Fruit fly (Drosophila melanogaster) whole organism, embryonic: Measurements from ENCODE around the gene Rab39.

Experiments used
- Atf-2 ChIP-seq: fragments of 200-800 bp; sonication (Bioruptor generic); optimal IDR thresholded peaks from 2 replicates; lab custom pipeline; 2016; ENCODE audit warnings: missing biosample characterization, missing genetic modification characterization
- B-H2 ChIP-seq: fragments of 200-800 bp; sonication (Bioruptor generic); optimal IDR thresholded peaks from 2 replicates; lab custom pipeline; 2018; ENCODE audit warnings: missing biosample characterization, mild to moderate bottlenecking, missing genetic modification characterization
- Bdp1 ChIP-seq: fragments of 200-800 bp; sonication (Bioruptor generic); optimal IDR thresholded peaks from 3 replicates; lab custom pipeline; 2016; ENCODE audit warnings: missing biosample characterization, missing genetic modification characterization
- CG14710 ChIP-seq: fragments of 200-800 bp; sonication (Bioruptor generic); optimal IDR thresholded peaks from 3 replicates; lab custom pipeline; 2019; ENCODE audit warnings: missing biosample characterization, mild to moderate bottlenecking, missing genetic modification characterization, moderate library complexity
- CG16813 ChIP-seq: fragments of 200-800 bp; sonication (Bioruptor generic); IDR thresholded peaks from 3 replicates; pipeline ENCODE4 v1.3.6; 2022; ENCODE audit warnings: missing biosample characterization, missing genetic modification characterization; ENCODE audit not compliant: partially characterized antibody
- CG17361 ChIP-seq: fragments of 200-800 bp; sonication (Bioruptor generic); IDR thresholded peaks from 3 replicates; pipeline ENCODE4 v1.3.6; 2022; ENCODE audit warnings: missing biosample characterization, missing genetic modification characterization
- CG2889 ChIP-seq: fragments of 200-800 bp; sonication (Bioruptor generic); IDR thresholded peaks from 3 replicates; pipeline ENCODE4 v1.3.6; 2022; ENCODE audit warnings: missing biosample characterization, missing genetic modification characterization
- CG32767 ChIP-seq: fragments of 200-800 bp; sonication (Bioruptor generic); IDR thresholded peaks from 2 replicates; pipeline ENCODE4 v1.3.6; 2022; ENCODE audit warnings: missing biosample characterization, missing genetic modification characterization
- CG4360 ChIP-seq: fragments of 200-800 bp; sonication (Bioruptor generic); IDR thresholded peaks from 2 replicates; pipeline ENCODE4 v1.3.6; 2022; ENCODE audit warnings: missing biosample characterization, missing genetic modification characterization
- CG6175 ChIP-seq: fragments of 200-800 bp; sonication (Bioruptor generic); IDR thresholded peaks from 3 replicates; pipeline ENCODE4 v1.3.6; 2022; ENCODE audit warnings: missing biosample characterization, missing genetic modification characterization
- CG6683 ChIP-seq: fragments of 200-800 bp; sonication (Bioruptor generic); optimal IDR thresholded peaks from 2 replicates; lab custom pipeline; 2017; ENCODE audit warnings: missing biosample characterization, mild to moderate bottlenecking, missing genetic modification characterization, missing genetic modification reagents
- CG7271 ChIP-seq: fragments of 200-800 bp; sonication (Bioruptor generic); optimal IDR thresholded peaks from 2 replicates; lab custom pipeline; 2018; ENCODE audit warnings: missing biosample characterization, mild to moderate bottlenecking, missing genetic modification characterization, moderate library complexity
- CTCF ChIP-seq: fragments of 200-800 bp; sonication (Bioruptor generic); optimal IDR thresholded peaks from 2 replicates; lab custom pipeline; 2017; ENCODE audit warnings: missing biosample characterization, mild to moderate bottlenecking, missing genetic modification characterization, moderate library complexity
- CrebB ChIP-seq: fragments of 200-800 bp; sonication (Bioruptor generic); optimal IDR thresholded peaks from 3 replicates; lab custom pipeline; 2018; ENCODE audit warnings: missing biosample characterization, mild to moderate bottlenecking, missing genetic modification characterization
- D19B ChIP-seq: fragments of 200-800 bp; sonication (Bioruptor generic); optimal IDR thresholded peaks from 2 replicates; lab custom pipeline; 2017; ENCODE audit warnings: missing biosample characterization, mild to moderate bottlenecking, missing genetic modification characterization
- Dip3 ChIP-seq: fragments of 200-800 bp; sonication (Bioruptor generic); optimal IDR thresholded peaks from 3 replicates; lab custom pipeline; 2016; ENCODE audit warnings: missing biosample characterization, missing genetic modification characterization
- HLH54F ChIP-seq: fragments of 200-800 bp; sonication (Bioruptor generic); optimal IDR thresholded peaks from 3 replicates; lab custom pipeline; 2016; ENCODE audit warnings: missing biosample characterization, missing genetic modification characterization
- Hmr ChIP-seq: fragments of 200-800 bp; sonication (Bioruptor generic); optimal IDR thresholded peaks from 3 replicates; lab custom pipeline; 2017; ENCODE audit warnings: mild to moderate bottlenecking, missing biosample characterization, missing genetic modification reagents, missing genetic modification characterization
- Hr51 ChIP-seq, 2 experiments: fragments of 200-800 bp; sonication (Bioruptor generic); optimal IDR thresholded peaks; 2 replicates in 1 of 2; 3 replicates in 1 of 2; lab custom pipeline; 2016 to 2018; ENCODE audit warnings: missing biosample characterization in 2 of 2, missing genetic modification characterization in 2 of 2, mild to moderate bottlenecking in 1 of 2, moderate library complexity in 1 of 2
- Myb ChIP-seq: fragments of 200-800 bp; sonication (Bioruptor generic); optimal IDR thresholded peaks from 2 replicates; lab custom pipeline; 2016; ENCODE audit warnings: missing biosample characterization, missing genetic modification characterization
- NFAT ChIP-seq: fragments of 200-800 bp; sonication (Bioruptor generic); IDR thresholded peaks from 2 replicates; pipeline ENCODE4 v1.3.6; 2022; ENCODE audit warnings: missing biosample characterization, missing genetic modification characterization
- Oli ChIP-seq: fragments of 200-800 bp; sonication (Bioruptor generic); optimal IDR thresholded peaks from 2 replicates; lab custom pipeline; 2018; ENCODE audit warnings: missing biosample characterization, mild to moderate bottlenecking, missing genetic modification characterization, moderate library complexity
- Pdp1 ChIP-seq, 2 experiments: fragments of 200-800 bp; sonication (Bioruptor generic); optimal IDR thresholded peaks; 3 replicates each; lab custom pipeline; 2016; ENCODE audit warnings: missing biosample characterization in 2 of 2, missing genetic modification characterization in 2 of 2, mild to moderate bottlenecking in 1 of 2, moderate library complexity in 1 of 2
- Stat92E ChIP-seq, 3 experiments: fragments of >200 bp in 2 of 3; fragments of 200-800 bp in 1 of 3; sonication (Bioruptor generic) in 1 of 3; optimal IDR thresholded peaks; 2 replicates each; lab custom pipeline; 2017 to 2019; ENCODE audit warnings: missing biosample characterization in 3 of 3, missing genetic modification characterization in 3 of 3, mild to moderate bottlenecking in 1 of 3, moderate library complexity in 1 of 3
- ase ChIP-seq: fragments of 200-800 bp; sonication (Bioruptor generic); IDR thresholded peaks from 3 replicates; pipeline ENCODE4 v1.3.6; 2022; ENCODE audit warnings: missing biosample characterization, missing genetic modification characterization
- bcd ChIP-seq: fragments of 200-800 bp; sonication (Bioruptor generic); optimal IDR thresholded peaks from 2 replicates; lab custom pipeline; 2017; ENCODE audit warnings: missing biosample characterization, mild to moderate bottlenecking, missing genetic modification characterization
- cg ChIP-seq: fragments of 200-800 bp; sonication (Bioruptor generic); optimal IDR thresholded peaks from 3 replicates; lab custom pipeline; 2019; ENCODE audit warnings: missing biosample characterization, mild to moderate bottlenecking, missing genetic modification characterization, moderate library complexity
- crp ChIP-seq, 2 experiments: fragments of 200-800 bp; sonication (Bioruptor generic); optimal IDR thresholded peaks; 2 replicates in 1 of 2; 3 replicates in 1 of 2; lab custom pipeline; 2017; ENCODE audit warnings: missing biosample characterization in 2 of 2, missing genetic modification characterization in 2 of 2, mild to moderate bottlenecking in 1 of 2, moderate library complexity in 1 of 2
- fd96Cb ChIP-seq: fragments of 200-800 bp; sonication (Bioruptor generic); optimal IDR thresholded peaks from 2 replicates; lab custom pipeline; 2018; ENCODE audit warnings: missing biosample characterization, mild to moderate bottlenecking, missing genetic modification characterization, moderate library complexity
- fru ChIP-seq: fragments of >200 bp; optimal IDR thresholded peaks from 2 replicates; lab custom pipeline; 2017
- hkb ChIP-seq, 2 experiments: fragments of 200-800 bp in 1 of 2; fragments of >200 bp in 1 of 2; sonication (Bioruptor generic) in 1 of 2; IDR thresholded peaks in 1 of 2; optimal IDR thresholded peaks in 1 of 2; 2 replicates each; pipeline versions ENCODE4 v1.3.6 to Lab custom; 2017 to 2022; ENCODE audit warnings: missing biosample characterization in 1 of 2, missing genetic modification characterization in 1 of 2
- kni ChIP-seq: fragments of 200-800 bp; sonication (Bioruptor generic); optimal IDR thresholded peaks from 3 replicates; lab custom pipeline; 2017; ENCODE audit warnings: mild to moderate bottlenecking, missing biosample characterization, missing genetic modification reagents, missing genetic modification characterization
- knrl ChIP-seq: fragments of 200-800 bp; sonication (Bioruptor generic); IDR thresholded peaks from 3 replicates; pipeline ENCODE4 v1.3.6; 2022; ENCODE audit warnings: missing biosample characterization, missing genetic modification characterization; ENCODE audit not compliant: partially characterized antibody
- lab ChIP-seq: fragments of 200-800 bp; sonication (Bioruptor generic); optimal IDR thresholded peaks from 3 replicates; lab custom pipeline; 2017; ENCODE audit warnings: missing biosample characterization, missing genetic modification characterization, mild to moderate bottlenecking, moderate library complexity, missing genetic modification reagents
- maf-S ChIP-seq: fragments of 200-800 bp; sonication (Bioruptor generic); optimal IDR thresholded peaks from 2 replicates; lab custom pipeline; 2016; ENCODE audit warnings: missing biosample characterization, missing genetic modification characterization
- mld ChIP-seq: fragments of 200-800 bp; sonication (Bioruptor generic); IDR thresholded peaks from 3 replicates; pipeline ENCODE4 v1.3.6; 2022; ENCODE audit warnings: missing biosample characterization, missing genetic modification characterization; ENCODE audit not compliant: partially characterized antibody
- nerfin-1 ChIP-seq: fragments of 200-800 bp; sonication (Bioruptor generic); optimal IDR thresholded peaks from 3 replicates; lab custom pipeline; 2019; ENCODE audit warnings: missing biosample characterization, mild to moderate bottlenecking, missing genetic modification characterization, moderate library complexity
- nmo ChIP-seq: fragments of 200-800 bp; sonication (Bioruptor generic); optimal IDR thresholded peaks from 2 replicates; lab custom pipeline; 2018; ENCODE audit warnings: missing biosample characterization, mild to moderate bottlenecking, missing genetic modification characterization, moderate library complexity
- otp ChIP-seq: fragments of 200-800 bp; sonication (Bioruptor generic); IDR thresholded peaks from 3 replicates; pipeline ENCODE4, ENCODE4 v1.3.6; 2022; ENCODE audit warnings: missing biosample characterization, missing genetic modification characterization
- pum ChIP-seq: fragments of 200-800 bp; sonication (Bioruptor generic); optimal IDR thresholded peaks from 2 replicates; lab custom pipeline; 2016; ENCODE audit warnings: missing biosample characterization, missing genetic modification characterization
- sima ChIP-seq: fragments of 200-800 bp; sonication (Bioruptor generic); optimal IDR thresholded peaks from 2 replicates; lab custom pipeline; 2016; ENCODE audit warnings: missing biosample characterization, missing genetic modification characterization
- slou ChIP-seq: fragments of 200-800 bp; sonication (Bioruptor generic); optimal IDR thresholded peaks from 3 replicates; lab custom pipeline; 2016; ENCODE audit warnings: missing biosample characterization, missing genetic modification characterization
- tio ChIP-seq: fragments of 200-800 bp; sonication (Bioruptor generic); optimal IDR thresholded peaks from 2 replicates; lab custom pipeline; 2017; ENCODE audit warnings: missing biosample characterization, missing genetic modification characterization, inconsistent platforms
- unc-4 ChIP-seq: fragments of 200-800 bp; sonication (Bioruptor generic); IDR thresholded peaks from 2 replicates; pipeline ENCODE4 v1.3.6; 2022; ENCODE audit warnings: missing biosample characterization, missing genetic modification characterization; ENCODE audit not compliant: partially characterized antibody
- vvl ChIP-seq: fragments of 200-800 bp; sonication (Bioruptor generic); IDR thresholded peaks from 2 replicates; pipeline ENCODE4 v1.3.6; 2022; ENCODE audit warnings: missing biosample characterization, missing genetic modification characterization
- wdn ChIP-seq: fragments of 200-800 bp; sonication (Bioruptor generic); IDR thresholded peaks from 2 replicates; pipeline ENCODE4 v1.3.6; 2022; ENCODE audit warnings: missing biosample characterization, missing genetic modification characterization
- yki ChIP-seq: fragments of >200 bp; optimal IDR thresholded peaks from 3 replicates; lab custom pipeline; 2018
- zen2 ChIP-seq: fragments of 200-800 bp; sonication (Bioruptor generic); IDR thresholded peaks from 3 replicates; pipeline ENCODE4 v1.3.6; 2022; ENCODE audit warnings: missing biosample characterization, missing genetic modification characterization; ENCODE audit not compliant: partially characterized antibody

Gene Rab39

DNA sequence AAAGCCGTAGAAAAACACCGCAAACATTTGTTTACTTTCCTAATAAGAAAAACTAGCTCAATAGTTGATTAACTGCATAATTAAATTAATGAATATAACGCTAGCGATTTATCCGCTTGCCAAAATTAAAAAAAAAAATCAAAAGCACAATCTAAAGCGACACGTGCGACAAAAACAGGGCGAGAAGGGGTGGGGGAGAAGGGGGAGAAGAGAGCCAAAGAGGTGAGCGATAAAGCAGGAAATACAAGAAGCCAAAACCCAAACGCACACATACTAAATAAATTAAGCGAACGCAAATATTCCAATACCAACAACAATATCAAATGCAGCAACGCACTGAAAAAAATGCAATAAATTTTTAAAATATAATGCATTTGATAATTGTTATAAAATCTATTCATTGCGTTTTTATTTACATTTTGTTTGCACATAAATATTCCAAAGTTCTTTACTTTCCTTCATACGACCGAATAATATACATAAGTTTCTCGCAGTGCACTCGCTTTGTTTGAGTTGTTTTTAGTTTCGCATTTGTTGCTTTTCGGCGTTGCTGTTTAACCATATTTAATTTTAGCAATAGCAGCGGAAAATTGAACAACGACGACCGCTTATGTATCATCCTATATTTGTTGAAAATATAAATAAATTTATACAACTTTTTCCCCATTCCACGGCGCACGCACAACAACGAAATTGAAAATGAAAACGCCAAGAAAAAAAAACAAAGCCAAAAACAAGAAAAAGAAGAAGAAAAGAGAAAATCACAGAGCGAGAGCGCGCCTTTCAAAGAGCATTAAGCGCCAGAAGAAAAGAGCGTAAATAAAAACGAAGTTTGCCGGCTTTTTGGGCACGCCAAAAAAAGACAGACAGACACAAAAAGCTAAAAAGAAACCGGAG is 36.5 kb upstream of the Rab39 start (continued):
- TF ChIP-seq maf-S (GFP tag; lab: Kevin White, UChicago) (peak; percentile 86), pum (GFP tag; lab: Kevin White, UChicago) (peak; percentile 86), zen2 (GFP tag; lab: Robert Waterston, UW) (no peak), CG4360 (GFP tag; lab: Robert Waterston, UW) (peak; percentile 68), nerfin-1 (peak; percentile 91), CTCF (GFP tag; lab: Kevin White, UChicago) (peak; percentile 64), knrl (GFP tag; lab: Robert Waterston, UW) (no peak), hkb (optimal IDR thresholded peaks at IDR 0.05; lab: Kevin White, UChicago) (no peak), hkb (GFP tag; IDR thresholded peaks at IDR 0.05; lab: Robert Waterston, UW) (peak; percentile 97), wdn (GFP tag; lab: Robert Waterston, UW) (peak; percentile 90), CG6175 (GFP tag; lab: Robert Waterston, UW) (peak; percentile 93), nmo (peak; percentile 97), fd96Cb (tag; lab: Kevin White, UChicago) (peak; percentile 96), CG7271 (tag; lab: Kevin White, UChicago) (peak; percentile 61), vvl (GFP tag; lab: Robert Waterston, UW) (peak; percentile 98), NFAT (GFP tag; lab: Robert Waterston, UW) (peak; percentile 93), CG32767 (GFP tag; lab: Robert Waterston, UW) (peak; percentile 96), otp (GFP tag; lab: Robert Waterston, UW) (peak; percentile 94), D19B (GFP tag; lab: Kevin White, UChicago) (peak; percentile 87), bcd (GFP tag; lab: Kevin White, UChicago) (peak; percentile 96), CG2889 (GFP tag; lab: Robert Waterston, UW) (peak; percentile 93), Atf-2 (GFP tag; lab: Kevin White, UChicago) (peak; percentile 79), unc-4 (GFP tag; lab: Robert Waterston, UW) (no peak), cg (GFP tag; lab: Kevin White, UChicago) (peak; percentile 33), Dip3 (GFP tag; lab: Kevin White, UChicago) (peak; percentile 92), CG6683 (GFP tag; lab: Kevin White, UChicago) (peak; percentile 89), CrebB (tag; lab: Kevin White, UChicago) (peak; percentile 92), sima (GFP tag; lab: Kevin White, UChicago) (peak; percentile 73), Myb (peak; percentile 68), tio (peak; percentile 91), ase (GFP tag; lab: Robert Waterston, UW) (peak; percentile 96), HLH54F (GFP tag; lab: Kevin White, UChicago) (peak; percentile 89), Stat92E (GFP tag; optimal IDR thresholded peaks at IDR 0.05; lab: Kevin White, UChicago) (no peak), CG16813 (GFP tag; lab: Robert Waterston, UW) (no peak), CG14710 (peak; percentile 88), Pdp1 (GFP tag; optimal IDR thresholded peaks at IDR 0.05; lab: Kevin White, UChicago) (peak; percentile 89 to 91), slou (GFP tag; lab: Kevin White, UChicago) (peak; percentile 90), kni (GFP tag; lab: Kevin White, UChicago) (peak; percentile 61), yki (lab: Kevin White, UChicago) (no peak), B-H2 (GFP tag; lab: Kevin White, UChicago) (peak; percentile 85), Hmr (GFP tag; lab: Kevin White, UChicago) (peak; percentile 97), mld (GFP tag; lab: Robert Waterston, UW) (no peak), lab (peak; percentile 98), Bdp1 (GFP tag; lab: Kevin White, UChicago) (peak; percentile 75), CG17361 (GFP tag; lab: Robert Waterston, UW) (peak; percentile 99), crp (GFP tag; optimal IDR thresholded peaks at IDR 0.05; lab: Kevin White, UChicago) (peak in 1 of 2 experiments; percentile 65), Hr51 (GFP tag; optimal IDR thresholded peaks at IDR 0.05; lab: Kevin White, UChicago) (peak; percentile 88 to 98), Oli (tag; lab: Kevin White, UChicago) (peak; percentile 98), fru (lab: Kevin White, UChicago) (no peak)
